Fruit fly (Drosophila melanogaster) whole organism, wandering third instar larva: ENCODE data around the gene CG32147.

Experiments used
- GATAd ChIP-seq: sonication (Bioruptor generic); optimal IDR thresholded peaks from 2 replicates; lab custom pipeline; 2016; ENCODE audit warnings: missing biosample characterization, missing genetic modification characterization
- Jra ChIP-seq: sonication (Bioruptor generic); optimal IDR thresholded peaks from 2 replicates; lab custom pipeline; 2016; ENCODE audit warnings: missing biosample characterization, missing genetic modification characterization
- Myc ChIP-seq: fragments of >200 bp; optimal IDR thresholded peaks from 2 replicates; lab custom pipeline; 2017
- OdsH ChIP-seq: fragments of 200-800 bp; sonication (Bioruptor generic); optimal IDR thresholded peaks from 2 replicates; lab custom pipeline; 2016; ENCODE audit warnings: missing biosample characterization, mild to moderate bottlenecking, missing genetic modification characterization
- sage ChIP-seq: fragments of 200-800 bp; sonication (Bioruptor generic); optimal IDR thresholded peaks from 2 replicates; lab custom pipeline; 2016; ENCODE audit warnings: missing biosample characterization, mild to moderate bottlenecking, missing genetic modification characterization

dm6 chr3L:15172404-15173055 is 28.7 kb upstream of the CG32147 start:
- no peak for TF ChIP-seq GATAd (GFP tag; lab: Kevin White, UChicago)
- no peak for TF ChIP-seq sage
- no peak for TF ChIP-seq Jra (GFP tag; lab: Kevin White, UChicago)
- TF ChIP-seq Myc: no peak
- TF ChIP-seq OdsH (GFP tag; lab: Kevin White, UChicago): no peak
